Worm (Caenorhabditis elegans) whole organism, L4 larva: ENCODE results near the gene srh-297.

ENCODE experiments used
- F37D6.2 ChIP-seq: sonication (generic microtip); optimal IDR thresholded peaks from 2 replicates; lab custom pipeline; 2016; ENCODE audit warnings: mild to moderate bottlenecking, missing genetic modification characterization, missing compliant biosample characterization
- F49E8.2 ChIP-seq: sonication (generic microtip); optimal IDR thresholded peaks from 2 replicates; lab custom pipeline; 2016; ENCODE audit warnings: missing compliant biosample characterization, mild to moderate bottlenecking, missing genetic modification characterization, borderline replicate concordance
- ceh-44 ChIP-seq: fragments of 200-800 bp; sonication (Bioruptor generic); IDR thresholded peaks from 2 replicates; pipeline ENCODE4 v1.3.6; 2022; ENCODE audit warnings: missing genetic modification reagents, missing genetic modification characterization, missing compliant biosample characterization
- ceh-82 ChIP-seq: sonication (generic microtip); optimal IDR thresholded peaks from 2 replicates; lab custom pipeline; 2017; ENCODE audit warnings: missing biosample characterization, missing genetic modification characterization
- daf-8 ChIP-seq: fragments of 200-800 bp; sonication (Bioruptor generic); IDR thresholded peaks from 2 replicates; pipeline ENCODE4 v1.3.6; 2022; ENCODE audit warnings: missing genetic modification characterization, missing compliant biosample characterization
- dmd-6 ChIP-seq: fragments of 200-800 bp; sonication (Bioruptor generic); IDR thresholded peaks from 2 replicates; pipeline ENCODE4 v1.3.6; 2022; ENCODE audit warnings: missing genetic modification reagents, missing genetic modification characterization, missing compliant biosample characterization
- dmd-8 ChIP-seq: fragments of 200-800 bp; sonication (Bioruptor generic); IDR thresholded peaks from 2 replicates; pipeline ENCODE4 v1.3.6; 2022; ENCODE audit warnings: missing genetic modification characterization, missing compliant biosample characterization
- dpl-1 ChIP-seq: fragments of 150-350 bp; optimal IDR thresholded peaks from 2 replicates; lab custom pipeline; 2014; ENCODE audit warnings: missing biosample characterization, missing genetic modification reagents, missing genetic modification characterization
- duxl-1 ChIP-seq: sonication (generic microtip); optimal IDR thresholded peaks from 2 replicates; lab custom pipeline; 2016; ENCODE audit warnings: mild to moderate bottlenecking, missing genetic modification characterization, moderate library complexity, missing compliant biosample characterization; ENCODE audit not compliant: poor library complexity
- gei-8 ChIP-seq: fragments of 200-800 bp; sonication (Bioruptor generic); optimal IDR thresholded peaks from 2 replicates; lab custom pipeline; 2018; ENCODE audit warnings: mild to moderate bottlenecking, missing genetic modification characterization, missing compliant biosample characterization
- lim-7 ChIP-seq: fragments of 200-800 bp; sonication (Bioruptor generic); IDR thresholded peaks from 2 replicates; pipeline ENCODE4 v1.3.6; 2022; ENCODE audit warnings: missing genetic modification characterization, missing compliant biosample characterization
- lin-1 ChIP-seq: fragments of 200-800 bp; sonication (Bioruptor generic); IDR thresholded peaks from 2 replicates; pipeline ENCODE4 v1.3.6; 2022; ENCODE audit warnings: missing genetic modification reagents, missing genetic modification characterization, missing compliant biosample characterization
- lin-15B ChIP-seq: fragments of 150-350 bp; sonication (generic microtip); optimal IDR thresholded peaks from 3 replicates; lab custom pipeline; 2014; ENCODE audit warnings: missing biosample characterization, missing genetic modification characterization
- lin-39 ChIP-seq: fragments of 150-350 bp; optimal IDR thresholded peaks from 2 replicates; lab custom pipeline; 2014; ENCODE audit warnings: missing biosample characterization, missing genetic modification reagents, missing genetic modification characterization
- lir-3 ChIP-seq: sonication (generic microtip); optimal IDR thresholded peaks from 2 replicates; lab custom pipeline; 2016; ENCODE audit warnings: mild to moderate bottlenecking, missing genetic modification characterization, missing compliant biosample characterization
- nhr-10 ChIP-seq: fragments of 150-350 bp; optimal IDR thresholded peaks from 2 replicates; lab custom pipeline; 2014; ENCODE audit warnings: missing biosample characterization, missing genetic modification characterization
- nhr-102 ChIP-seq: sonication (generic microtip); optimal IDR thresholded peaks from 2 replicates; lab custom pipeline; 2016; ENCODE audit warnings: mild to moderate bottlenecking, missing genetic modification characterization, moderate library complexity, missing compliant biosample characterization
- nhr-11 ChIP-seq: fragments of 150-350 bp; optimal IDR thresholded peaks from 2 replicates; lab custom pipeline; 2014; ENCODE audit warnings: missing biosample characterization, missing genetic modification characterization
- nhr-111 ChIP-seq: fragments of 200-800 bp; sonication (Bioruptor generic); optimal IDR thresholded peaks from 2 replicates; lab custom pipeline; 2018; ENCODE audit warnings: mild to moderate bottlenecking, missing genetic modification characterization, missing compliant biosample characterization
- nhr-25 ChIP-seq: sonication (generic microtip); optimal IDR thresholded peaks from 2 replicates; lab custom pipeline; 2017; ENCODE audit warnings: missing genetic modification characterization, mild to moderate bottlenecking, missing compliant biosample characterization, antibody characterized with exemption, moderate library complexity, borderline replicate concordance; ENCODE audit not compliant: insufficient read depth
- nhr-28 ChIP-seq: fragments of 150-350 bp; optimal IDR thresholded peaks from 2 replicates; lab custom pipeline; 2014; ENCODE audit warnings: missing biosample characterization, missing genetic modification characterization
- nhr-76 ChIP-seq: fragments of 150-350 bp; optimal IDR thresholded peaks from 2 replicates; lab custom pipeline; 2014; ENCODE audit warnings: missing biosample characterization, missing genetic modification characterization
- pha-4 ChIP-seq, 2 experiments: fragments of 150-350 bp in 1 of 2; fragments of 200-800 bp in 1 of 2; sonication (Bioruptor generic) in 1 of 2; IDR thresholded peaks in 1 of 2; optimal IDR thresholded peaks in 1 of 2; 2 replicates each; pipeline versions ENCODE4 v1.3.6 to Lab custom; 2014 to 2022; ENCODE audit warnings: missing genetic modification characterization in 2 of 2, missing genetic modification reagents in 2 of 2, missing biosample characterization in 1 of 2, missing compliant biosample characterization in 1 of 2
- pqm-1 ChIP-seq: sonication (generic microtip); optimal IDR thresholded peaks from 2 replicates; lab custom pipeline; 2017; ENCODE audit warnings: missing biosample characterization, missing genetic modification characterization
- rbr-2 ChIP-seq: sonication (generic microtip); optimal IDR thresholded peaks from 2 replicates; lab custom pipeline; 2016; ENCODE audit warnings: missing genotype, missing genetic modification characterization, missing compliant biosample characterization
- saeg-2 ChIP-seq: fragments of 200-800 bp; sonication (Bioruptor generic); IDR thresholded peaks from 2 replicates; pipeline ENCODE4 v1.3.6; 2022; ENCODE audit warnings: missing genetic modification reagents, missing genetic modification characterization, missing compliant biosample characterization
- sdz-12 ChIP-seq: fragments of 200-800 bp; sonication (Bioruptor generic); optimal IDR thresholded peaks from 2 replicates; lab custom pipeline; 2018; ENCODE audit warnings: mild to moderate bottlenecking, missing genetic modification characterization, missing compliant biosample characterization
- set-16 ChIP-seq: fragments of 200-800 bp; sonication (Bioruptor generic); IDR thresholded peaks from 2 replicates; pipeline ENCODE4 v1.3.6; 2022; ENCODE audit warnings: missing genetic modification reagents, missing genetic modification characterization, missing compliant biosample characterization
- snpc-4 ChIP-seq: fragments of 150-350 bp; optimal IDR thresholded peaks from 2 replicates; lab custom pipeline; 2014; ENCODE audit warnings: missing biosample characterization, missing genetic modification characterization
- tag-97 ChIP-seq: fragments of 200-800 bp; sonication (Bioruptor generic); IDR thresholded peaks from 2 replicates; pipeline ENCODE4 v1.3.6; 2022; ENCODE audit warnings: missing genetic modification characterization, missing compliant biosample characterization
- unc-39 ChIP-seq: sonication (generic microtip); optimal IDR thresholded peaks from 2 replicates; lab custom pipeline; 2017; ENCODE audit warnings: missing biosample characterization, missing genetic modification characterization
- unc-62 ChIP-seq, 3 experiments: fragments of 150-350 bp in 1 of 3; sonication (generic microtip); optimal IDR thresholded peaks in 2 of 3; peaks in 1 of 3; 1 replicate in 1 of 3; 2 replicates in 2 of 3; lab custom pipeline; 2014 to 2017; ENCODE audit warnings: missing biosample characterization in 3 of 3, missing genetic modification characterization in 3 of 3, missing genetic modification reagents in 3 of 3, missing genotype in 1 of 3
- zfp-3 ChIP-seq: fragments of 200-800 bp; sonication (Bioruptor generic); conservative IDR thresholded peaks from 2 replicates; pipeline ENCODE4 v1.3.6; 2022; ENCODE audit warnings: missing genetic modification reagents, missing genetic modification characterization, missing compliant biosample characterization
- zip-2 ChIP-seq: fragments of 150-350 bp; optimal IDR thresholded peaks from 2 replicates; lab custom pipeline; 2014; ENCODE audit warnings: missing biosample characterization, missing genetic modification characterization

Gene srh-297

ce11 chrII:3244758-3245157, 14.4 kb upstream of the srh-297 start (continued):
- TF ChIP-seq nhr-11 (tag; lab: Kevin White, UChicago) (no peak), dmd-8 (GFP tag; lab: Robert Waterston, UW) (no peak), set-16 (GFP tag; lab: Robert Waterston, UW) (no peak), gei-8 (GFP tag; lab: Kevin White, UChicago) (no peak), zfp-3 (peak; percentile 62; the same call in 1 of the 2 replicates), nhr-111 (GFP tag; lab: Kevin White, UChicago) (no peak), F37D6.2 (tag; lab: Kevin White, UChicago) (no peak), ceh-44 (GFP tag; lab: Robert Waterston, UW) (no peak), saeg-2 (GFP tag; lab: Robert Waterston, UW) (0 out of 2 replicates have a peak, but pooled peaks have one; percentile 24), lin-39 (no peak), lim-7 (GFP tag; lab: Robert Waterston, UW) (no peak)

- TF ChIP-seq F49E8.2 (no peak), pqm-1 (tag; lab: Kevin White, UChicago) (no peak), nhr-76 (tag; lab: Kevin White, UChicago) (no peak), tag-97 (GFP tag; lab: Robert Waterston, UW) (no peak), nhr-10 (tag; lab: Kevin White, UChicago) (no peak), nhr-25 (tag; lab: Kevin White, UChicago) (no peak), duxl-1 (no peak), dmd-6 (GFP tag; lab: Robert Waterston, UW) (no peak), lin-1 (GFP tag; lab: Robert Waterston, UW) (no peak), sdz-12 (no peak), dpl-1 (GFP tag; lab: Kevin White, UChicago) (no peak), snpc-4 (tag; lab: Kevin White, UChicago) (no peak), lir-3 (tag; lab: Kevin White, UChicago) (no peak), lin-15B (tag; lab: Kevin White, UChicago) (no peak), lin-39 (no peak), saeg-2 (GFP tag; lab: Robert Waterston, UW) (no peak), zip-2 (tag; lab: Kevin White, UChicago) (no peak), rbr-2 (tag; lab: Kevin White, UChicago) (no peak), ceh-82 (no peak)
Observed at ce11 chrII:3244070-3244469, 13.7 kb upstream of the srh-297 start, which contains the start of gene C17F4.12. TSS of gene C17F4.12 (minus strand) at chrII:3244170.

ce11 chrII:3241842-3242241, 11.5 kb upstream of the srh-297 start:
- TF ChIP-seq unc-39 (tag; lab: Kevin White, UChicago) (no peak), nhr-102 (tag; lab: Kevin White, UChicago) (no peak), nhr-28 (peak; percentile 0), lin-1 (GFP tag; lab: Robert Waterston, UW) (no peak), dmd-8 (GFP tag; lab: Robert Waterston, UW) (no peak), nhr-11 (tag; lab: Kevin White, UChicago) (no peak), pha-4 (GFP tag; IDR thresholded peaks at IDR 0.05; lab: Robert Waterston, UW) (no peak), pha-4 (tag; optimal IDR thresholded peaks at IDR 0.05; lab: Kevin White, UChicago) (no peak)

ce11 chrII:3240207-3240606, 9.9 kb upstream of the srh-297 start, which contains the start of gene C17F4.3:
TSS of gene C17F4.3 (plus strand) at chrII:3240507.
- TF ChIP-seq unc-62 (GFP tag; optimal IDR thresholded peaks at IDR 0.05 in 1 of 2; lab: Kevin White, UChicago): peak in 1 of 2 experiments; percentile 70
- no peak for TF ChIP-seq unc-62 (tag; optimal IDR thresholded peaks at IDR 0.05; lab: Kevin White, UChicago)
- no peak for TF ChIP-seq daf-8 (GFP tag; lab: Robert Waterston, UW)
